Worm (Caenorhabditis elegans) whole organism, L2 larva: ENCODE results near the gene aco-1.

Experiments
- F13H6.1 ChIP-seq: sonication (generic microtip); optimal IDR thresholded peaks from 2 replicates; lab custom pipeline; 2016; ENCODE audit warnings: missing genetic modification characterization, missing compliant biosample characterization
- ama-1 ChIP-seq: fragments of 150-350 bp; optimal IDR thresholded peaks from 2 replicates; lab custom pipeline; 2018; ENCODE audit warnings: inconsistent platforms
- sem-4 ChIP-seq: fragments of 150-350 bp; optimal IDR thresholded peaks from 2 replicates; lab custom pipeline; 2014; ENCODE audit warnings: missing biosample characterization, missing genetic modification reagents, missing genetic modification characterization
- snpc-4 ChIP-seq: fragments of 150-350 bp; optimal IDR thresholded peaks from 2 replicates; lab custom pipeline; 2014; ENCODE audit warnings: missing biosample characterization, missing genetic modification characterization

ce11 chrX:11299642-11300307 is 39.9 kb upstream of the aco-1 start, which contains the start of the genes snrp-40.1 and F08G12.3:
- peak; percentile 72 for TF ChIP-seq snpc-4 (tag; lab: Kevin White, UChicago)
- peak; percentile 62 for TF ChIP-seq sem-4 (tag; lab: Kevin White, UChicago)
- TF ChIP-seq F13H6.1 (tag; lab: Kevin White, UChicago), result peak; percentile 89
- TF ChIP-seq ama-1 (lab: Kevin White, UChicago), result no peak
